Fruit fly (Drosophila melanogaster) whole organism, embryonic: Measurements from ENCODE around the gene CG17364.

Experiments used
- B-H1 ChIP-seq: fragments of 200-800 bp; sonication (Bioruptor generic); IDR thresholded peaks from 3 replicates; pipeline ENCODE4 v1.3.6; 2022; ENCODE audit warnings: missing biosample characterization, missing genetic modification characterization
- BEAF-32 ChIP-seq: fragments of 200-800 bp; sonication (Bioruptor generic); optimal IDR thresholded peaks from 3 replicates; lab custom pipeline; 2017; ENCODE audit warnings: missing biosample characterization, missing genetic modification characterization, mild to moderate bottlenecking, moderate library complexity, missing genetic modification reagents
- CG11723 ChIP-seq: fragments of 200-800 bp; sonication (Bioruptor generic); optimal IDR thresholded peaks from 2 replicates; lab custom pipeline; 2017; ENCODE audit warnings: missing biosample characterization, mild to moderate bottlenecking, missing genetic modification characterization
- CG12659 ChIP-seq: fragments of 200-800 bp; sonication (Bioruptor generic); optimal IDR thresholded peaks from 3 replicates; lab custom pipeline; 2017; ENCODE audit warnings: mild to moderate bottlenecking, missing biosample characterization, missing genetic modification reagents, missing genetic modification characterization
- CG12769 ChIP-seq: fragments of 200-800 bp; sonication (Bioruptor generic); optimal IDR thresholded peaks from 2 replicates; lab custom pipeline; 2019; ENCODE audit warnings: missing biosample characterization, mild to moderate bottlenecking, missing genetic modification characterization, moderate library complexity
- CG12942 ChIP-seq: fragments of 200-800 bp; sonication (Bioruptor generic); optimal IDR thresholded peaks from 3 replicates; lab custom pipeline; 2016; ENCODE audit warnings: missing biosample characterization, missing genetic modification characterization
- CG15601 ChIP-seq: fragments of 200-800 bp; sonication (Bioruptor generic); optimal IDR thresholded peaks from 3 replicates; lab custom pipeline; 2019; ENCODE audit warnings: missing biosample characterization, mild to moderate bottlenecking, missing genetic modification characterization, moderate library complexity
- CG1602 ChIP-seq: fragments of 200-800 bp; sonication (Bioruptor generic); optimal IDR thresholded peaks from 3 replicates; lab custom pipeline; 2016; ENCODE audit warnings: missing biosample characterization, missing genetic modification characterization
- CG1647 ChIP-seq: fragments of 200-800 bp; sonication (Bioruptor generic); optimal IDR thresholded peaks from 3 replicates; lab custom pipeline; 2016; ENCODE audit warnings: missing biosample characterization, missing genetic modification characterization
- CG17912 ChIP-seq: fragments of 200-800 bp; sonication (Bioruptor generic); optimal IDR thresholded peaks from 2 replicates; lab custom pipeline; 2018; ENCODE audit warnings: missing biosample characterization, mild to moderate bottlenecking, missing genetic modification characterization
- CG18599 ChIP-seq: fragments of 200-800 bp; sonication (Bioruptor generic); optimal IDR thresholded peaks from 3 replicates; lab custom pipeline; 2017; ENCODE audit warnings: missing biosample characterization, missing genetic modification characterization, mild to moderate bottlenecking, moderate library complexity, missing genetic modification reagents
- CG31224 ChIP-seq: fragments of 200-800 bp; sonication (Bioruptor generic); IDR thresholded peaks from 2 replicates; pipeline ENCODE4 v1.3.6; 2022; ENCODE audit warnings: missing biosample characterization, missing genetic modification characterization
- CG32532 ChIP-seq: fragments of 200-800 bp; sonication (Bioruptor generic); IDR thresholded peaks from 2 replicates; pipeline ENCODE4 v1.3.6; 2022; ENCODE audit warnings: missing biosample characterization, missing genetic modification characterization
- CG34422 ChIP-seq: fragments of 200-800 bp; sonication (Bioruptor generic); IDR thresholded peaks from 3 replicates; pipeline ENCODE4 v1.3.6; 2022; ENCODE audit warnings: missing biosample characterization, missing genetic modification characterization
- CG42726 ChIP-seq: fragments of 200-800 bp; sonication (Bioruptor generic); IDR thresholded peaks from 2 replicates; pipeline ENCODE4 v1.3.6; 2022; ENCODE audit warnings: missing biosample characterization, missing genetic modification characterization; ENCODE audit not compliant: partially characterized antibody
- CG4328 ChIP-seq: fragments of 200-800 bp; sonication (Bioruptor generic); optimal IDR thresholded peaks from 3 replicates; lab custom pipeline; 2017; ENCODE audit warnings: missing biosample characterization, missing genetic modification reagents, missing genetic modification characterization
- CG5245 ChIP-seq: fragments of 200-800 bp; sonication (Bioruptor generic); optimal IDR thresholded peaks from 3 replicates; lab custom pipeline; 2016; ENCODE audit warnings: missing biosample characterization, missing genetic modification characterization
- CG6683 ChIP-seq: fragments of 200-800 bp; sonication (Bioruptor generic); optimal IDR thresholded peaks from 2 replicates; lab custom pipeline; 2017; ENCODE audit warnings: missing biosample characterization, mild to moderate bottlenecking, missing genetic modification characterization, missing genetic modification reagents
- CG6689 ChIP-seq: fragments of 200-800 bp; sonication (Bioruptor generic); IDR thresholded peaks from 2 replicates; pipeline ENCODE4 v1.3.6; 2022; ENCODE audit warnings: missing biosample characterization, missing genetic modification characterization
- CG6854 ChIP-seq: fragments of 200-800 bp; sonication (Bioruptor generic); optimal IDR thresholded peaks from 3 replicates; lab custom pipeline; 2017; ENCODE audit warnings: missing biosample characterization, mild to moderate bottlenecking, missing genetic modification characterization
- CG7372 ChIP-seq: fragments of 200-800 bp; sonication (Bioruptor generic); IDR thresholded peaks from 2 replicates; pipeline ENCODE4 v1.3.6; 2022; ENCODE audit warnings: missing biosample characterization, missing genetic modification characterization
- CG8388 ChIP-seq: fragments of 200-800 bp; sonication (Bioruptor generic); optimal IDR thresholded peaks from 2 replicates; lab custom pipeline; 2019; ENCODE audit warnings: missing biosample characterization, mild to moderate bottlenecking, missing genetic modification characterization, moderate library complexity
- CG8924 ChIP-seq: fragments of 200-800 bp; optimal IDR thresholded peaks from 3 replicates; lab custom pipeline; 2019; ENCODE audit warnings: missing biosample characterization, mild to moderate bottlenecking, missing genetic modification characterization, moderate library complexity
- Chrac-16 ChIP-seq: fragments of 200-800 bp; sonication (Bioruptor generic); optimal IDR thresholded peaks from 3 replicates; lab custom pipeline; 2016; ENCODE audit warnings: missing biosample characterization, missing genetic modification characterization
- Dfd ChIP-seq, 2 experiments: fragments of >200 bp; optimal IDR thresholded peaks; 2 replicates each; lab custom pipeline; 2017; ENCODE audit warnings: missing biosample characterization in 2 of 2, missing genetic modification characterization in 2 of 2
- Eip74EF ChIP-seq, 2 experiments: fragments of 200-800 bp in 1 of 2; fragments of >200 bp in 1 of 2; sonication (Bioruptor generic) in 1 of 2; optimal IDR thresholded peaks; 2 replicates each; lab custom pipeline; 2017 to 2019; ENCODE audit warnings: missing biosample characterization in 2 of 2, missing genetic modification characterization in 2 of 2, mild to moderate bottlenecking in 1 of 2, moderate library complexity in 1 of 2
- Fer1 ChIP-seq: fragments of 200-800 bp; sonication (Bioruptor generic); optimal IDR thresholded peaks from 2 replicates; lab custom pipeline; 2017; ENCODE audit warnings: missing biosample characterization, mild to moderate bottlenecking, missing genetic modification characterization
- HLH3B ChIP-seq: fragments of 200-800 bp; sonication (Bioruptor generic); IDR thresholded peaks from 2 replicates; pipeline ENCODE4 v1.3.6; 2022; ENCODE audit warnings: missing biosample characterization, missing genetic modification characterization
- HmgZ ChIP-seq: fragments of 200-800 bp; sonication (Bioruptor generic); optimal IDR thresholded peaks from 2 replicates; lab custom pipeline; 2018; ENCODE audit warnings: missing biosample characterization, mild to moderate bottlenecking, missing genetic modification characterization
- Hmx ChIP-seq: fragments of 200-800 bp; sonication (Bioruptor generic); optimal IDR thresholded peaks from 2 replicates; lab custom pipeline; 2016; ENCODE audit warnings: missing biosample characterization, missing genetic modification characterization
- MTF-1 ChIP-seq: fragments of 200-800 bp; sonication (Bioruptor generic); optimal IDR thresholded peaks from 2 replicates; lab custom pipeline; 2018; ENCODE audit warnings: missing biosample characterization, mild to moderate bottlenecking, missing genetic modification characterization, borderline replicate concordance
- Nf-YC ChIP-seq: fragments of 200-800 bp; optimal IDR thresholded peaks from 3 replicates; lab custom pipeline; 2019; ENCODE audit warnings: missing biosample characterization, mild to moderate bottlenecking, missing genetic modification characterization, moderate library complexity
- Stat92E ChIP-seq, 3 experiments: fragments of >200 bp in 2 of 3; fragments of 200-800 bp in 1 of 3; sonication (Bioruptor generic) in 1 of 3; optimal IDR thresholded peaks; 2 replicates each; lab custom pipeline; 2017 to 2019; ENCODE audit warnings: missing biosample characterization in 3 of 3, missing genetic modification characterization in 3 of 3, mild to moderate bottlenecking in 1 of 3, moderate library complexity in 1 of 3
- TFAM ChIP-seq: fragments of 200-800 bp; sonication (Bioruptor generic); optimal IDR thresholded peaks from 2 replicates; lab custom pipeline; 2017; ENCODE audit warnings: missing biosample characterization, missing genetic modification characterization, inconsistent platforms
- al ChIP-seq: fragments of 200-800 bp; sonication (Bioruptor generic); IDR thresholded peaks from 2 replicates; pipeline ENCODE4 v1.3.6; 2022; ENCODE audit warnings: missing biosample characterization, missing genetic modification characterization
- bigmax ChIP-seq: fragments of 200-800 bp; sonication (Bioruptor generic); optimal IDR thresholded peaks from 2 replicates; lab custom pipeline; 2018; ENCODE audit warnings: missing biosample characterization, mild to moderate bottlenecking, missing genetic modification characterization
- bsh ChIP-seq, 2 experiments: fragments of 200-800 bp; sonication (Bioruptor generic); optimal IDR thresholded peaks; 2 replicates each; lab custom pipeline; 2017 to 2018; ENCODE audit warnings: mild to moderate bottlenecking in 2 of 2, missing biosample characterization in 2 of 2, missing genetic modification characterization in 2 of 2, moderate library complexity in 1 of 2
- cg ChIP-seq: fragments of 200-800 bp; sonication (Bioruptor generic); optimal IDR thresholded peaks from 3 replicates; lab custom pipeline; 2019; ENCODE audit warnings: missing biosample characterization, mild to moderate bottlenecking, missing genetic modification characterization, moderate library complexity
- crp ChIP-seq, 2 experiments: fragments of 200-800 bp; sonication (Bioruptor generic); optimal IDR thresholded peaks; 2 replicates in 1 of 2; 3 replicates in 1 of 2; lab custom pipeline; 2017; ENCODE audit warnings: missing biosample characterization in 2 of 2, missing genetic modification characterization in 2 of 2, mild to moderate bottlenecking in 1 of 2, moderate library complexity in 1 of 2
- cwo ChIP-seq: fragments of 200-800 bp; sonication (Bioruptor generic); optimal IDR thresholded peaks from 3 replicates; lab custom pipeline; 2017; ENCODE audit warnings: missing biosample characterization, missing genetic modification characterization, mild to moderate bottlenecking, moderate library complexity, missing genetic modification reagents
- emc ChIP-seq: fragments of 200-800 bp; sonication (Bioruptor generic); optimal IDR thresholded peaks from 2 replicates; lab custom pipeline; 2016; ENCODE audit warnings: missing biosample characterization, missing genetic modification characterization
- ems ChIP-seq: fragments of 200-800 bp; sonication (Bioruptor generic); optimal IDR thresholded peaks from 3 replicates; lab custom pipeline; 2016; ENCODE audit warnings: missing biosample characterization, missing genetic modification characterization
- grau ChIP-seq: fragments of 200-800 bp; optimal IDR thresholded peaks from 3 replicates; lab custom pipeline; 2019; ENCODE audit warnings: missing biosample characterization, mild to moderate bottlenecking, missing genetic modification characterization, moderate library complexity
- hth ChIP-seq: fragments of >200 bp; optimal IDR thresholded peaks from 2 replicates; lab custom pipeline; 2017; ENCODE audit warnings: inconsistent platforms
- org-1 ChIP-seq: fragments of 200-800 bp; sonication (Bioruptor generic); optimal IDR thresholded peaks from 2 replicates; lab custom pipeline; 2017; ENCODE audit warnings: missing biosample characterization, missing genetic modification characterization
- pnt ChIP-seq: fragments of 200-800 bp; sonication (Bioruptor generic); optimal IDR thresholded peaks from 3 replicates; lab custom pipeline; 2016; ENCODE audit warnings: missing biosample characterization, missing genetic modification characterization
- ro ChIP-seq: fragments of 200-800 bp; sonication (Bioruptor generic); IDR thresholded peaks from 2 replicates; pipeline ENCODE4 v1.3.6; 2022; ENCODE audit warnings: missing biosample characterization, missing genetic modification characterization
- so ChIP-seq: fragments of 200-800 bp; sonication (Bioruptor generic); IDR thresholded peaks from 3 replicates; pipeline ENCODE4 v1.3.6; 2022; ENCODE audit warnings: missing biosample characterization, missing genetic modification characterization
- tup ChIP-seq: fragments of 200-800 bp; sonication (Bioruptor generic); optimal IDR thresholded peaks from 2 replicates; lab custom pipeline; 2016; ENCODE audit warnings: missing biosample characterization, mild to moderate bottlenecking, missing genetic modification characterization, moderate library complexity
- wor ChIP-seq: fragments of 200-800 bp; sonication (Bioruptor generic); IDR thresholded peaks from 2 replicates; pipeline ENCODE4 v1.3.6; 2022; ENCODE audit warnings: missing biosample characterization, missing genetic modification characterization
- zfh1 ChIP-seq: fragments of 200-800 bp; sonication (Bioruptor generic); IDR thresholded peaks from 3 replicates; pipeline ENCODE4 v1.3.6; 2022; ENCODE audit warnings: missing biosample characterization, missing genetic modification characterization

Gene CG17364

dm6 chr3L:14004041-14004407 lies 10.8 kb upstream of the CG17364 start (continued):
- TF ChIP-seq hth (no peak), MTF-1 (GFP tag; lab: Kevin White, UChicago) (peak; percentile 64), Nf-YC (peak; percentile 66), grau (peak; percentile 20), BEAF-32 (peak; percentile 8), bsh (GFP tag; optimal IDR thresholded peaks at IDR 0.05; lab: Kevin White, UChicago) (no peak), CG31224 (GFP tag; lab: Robert Waterston, UW) (no peak), zfh1 (GFP tag; lab: Robert Waterston, UW) (no peak), CG12769 (tag; lab: Kevin White, UChicago) (peak; percentile 55), CG7372 (GFP tag; lab: Robert Waterston, UW) (no peak), HLH3B (no peak), Dfd (GFP tag; optimal IDR thresholded peaks at IDR 0.05; lab: Kevin White, UChicago) (no peak), CG34422 (GFP tag; lab: Robert Waterston, UW) (peak; percentile 74), org-1 (GFP tag; lab: Kevin White, UChicago) (no peak), Eip74EF (GFP tag; optimal IDR thresholded peaks at IDR 0.05; lab: Kevin White, UChicago) (no peak), wor (GFP tag; lab: Robert Waterston, UW) (no peak), CG42726 (no peak), CG1602 (GFP tag; lab: Kevin White, UChicago) (no peak), Fer1 (GFP tag; lab: Kevin White, UChicago) (no peak), CG4328 (GFP tag; lab: Kevin White, UChicago) (peak; percentile 23), Stat92E (GFP tag; optimal IDR thresholded peaks at IDR 0.05; lab: Kevin White, UChicago) (no peak), Hmx (GFP tag; lab: Kevin White, UChicago) (no peak), CG8388 (no peak), crp (GFP tag; optimal IDR thresholded peaks at IDR 0.05; lab: Kevin White, UChicago) (no peak), ems (no peak), CG17912 (GFP tag; lab: Kevin White, UChicago) (peak; percentile 82), HmgZ (tag; lab: Kevin White, UChicago) (peak; percentile 37), CG12659 (GFP tag; lab: Kevin White, UChicago) (peak; percentile 55), CG6854 (GFP tag; lab: Kevin White, UChicago) (peak; percentile 44), cwo (peak; percentile 21), CG6689 (GFP tag; lab: Robert Waterston, UW) (no peak), CG18599 (GFP tag; lab: Kevin White, UChicago) (peak; percentile 24), CG32532 (GFP tag; lab: Robert Waterston, UW) (no peak), CG6683 (GFP tag; lab: Kevin White, UChicago) (no peak), tup (GFP tag; lab: Kevin White, UChicago) (no peak), B-H1 (GFP tag; lab: Robert Waterston, UW) (no peak; the same call in 2 of the 3 replicates), CG15601 (tag; lab: Kevin White, UChicago) (no peak), cg (peak; percentile 91), CG12942 (GFP tag; lab: Kevin White, UChicago) (no peak), TFAM (GFP tag; lab: Kevin White, UChicago) (no peak), CG11723 (GFP tag; lab: Kevin White, UChicago) (no peak), pnt (GFP tag; lab: Kevin White, UChicago) (no peak), CG1647 (GFP tag; lab: Kevin White, UChicago) (no peak), bigmax (GFP tag; lab: Kevin White, UChicago) (no peak), Chrac-16 (GFP tag; lab: Kevin White, UChicago) (no peak), emc (GFP tag; lab: Kevin White, UChicago) (no peak), ro (no peak), CG8924 (tag; lab: Kevin White, UChicago) (peak; percentile 68), CG5245 (no peak), al (GFP tag; lab: Robert Waterston, UW) (no peak), so (GFP tag; lab: Robert Waterston, UW) (no peak)
